Fruit fly (Drosophila melanogaster): Measurements from ENCODE around the gene PolD1.

PolD1 gene

DNA sequence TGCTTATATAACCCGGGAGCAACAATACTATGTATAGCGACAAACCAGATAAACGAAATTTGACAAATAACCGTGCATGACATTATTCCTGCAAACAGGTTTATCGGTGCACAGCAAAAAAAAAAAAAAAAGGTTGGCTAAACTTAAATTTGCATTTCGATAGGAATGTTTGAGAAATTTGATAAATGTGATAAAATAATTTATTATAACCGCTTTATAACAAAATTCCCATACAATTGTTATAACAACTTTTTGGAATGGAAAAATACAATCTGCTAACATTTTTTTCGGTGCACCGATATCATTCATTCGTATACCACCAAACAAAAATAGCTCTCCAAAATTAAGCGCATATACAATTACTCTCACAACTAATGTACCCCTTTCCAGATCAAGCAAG lies 10.1 kb downstream of the PolD1 start (continued):
- TF ChIP-seq CG13894 (tag; optimal IDR thresholded peaks at IDR 0.05) (peak; percentile 12), CG2120 (GFP tag; optimal IDR thresholded peaks at IDR 0.05) (peak; percentile 63), scrt (GFP tag; optimal IDR thresholded peaks at IDR 0.05) (peak; percentile 33), lbe (GFP tag; optimal IDR thresholded peaks at IDR 0.05) (peak; percentile 81), HHEX (GFP tag; optimal IDR thresholded peaks at IDR 0.05) (peak; percentile 49), BEAF-32 (GFP tag; optimal IDR thresholded peaks at IDR 0.05) (no peak), CG9876 (GFP tag; optimal IDR thresholded peaks at IDR 0.05) (no peak), zfh2 (GFP tag; optimal IDR thresholded peaks at IDR 0.05) (no peak), CG2199 (GFP tag; IDR thresholded peaks at IDR 0.05) (no peak), ac (GFP tag; optimal IDR thresholded peaks at IDR 0.05) (no peak), CG7839 (tag; optimal IDR thresholded peaks at IDR 0.05) (peak; percentile 75), CG1832 (GFP tag; optimal IDR thresholded peaks at IDR 0.05) (no peak), CoRest (tag; optimal IDR thresholded peaks at IDR 0.05) (peak; percentile 20), CG11398 (GFP tag; optimal IDR thresholded peaks at IDR 0.05) (no peak), CG5953 (GFP tag; IDR thresholded peaks at IDR 0.05) (no peak), cato (GFP tag; optimal IDR thresholded peaks at IDR 0.05; ENCODE audit: borderline replicate concordance) (no peak), CG12299 (tag; optimal IDR thresholded peaks at IDR 0.05) (no peak), CG18764 (GFP tag; optimal IDR thresholded peaks at IDR 0.05) (peak; percentile 10), CG4707 (GFP tag; optimal IDR thresholded peaks at IDR 0.05) (no peak), Drgx (GFP tag; IDR thresholded peaks at IDR 0.05) (peak; percentile 55), CG13123 (GFP tag; optimal IDR thresholded peaks at IDR 0.05) (no peak), tgo (GFP tag; IDR thresholded peaks at IDR 0.05) (peak; percentile 77), CG7357 (GFP tag; IDR thresholded peaks at IDR 0.05) (peak; percentile 59; the same call in 2 of the 3 replicates), unc-4 (GFP tag; IDR thresholded peaks at IDR 0.05; ENCODE audit: partially characterized antibody) (no peak), Opbp (GFP tag; IDR thresholded peaks at IDR 0.05; ENCODE audit: partially characterized antibody) (no peak), vnd (GFP tag; IDR thresholded peaks at IDR 0.05; ENCODE audit: partially characterized antibody) (no peak), Side (GFP tag; optimal IDR thresholded peaks at IDR 0.05) (no peak), CG2889 (GFP tag; IDR thresholded peaks at IDR 0.05) (no peak), HmgZ (tag; optimal IDR thresholded peaks at IDR 0.05) (no peak), CG10209 (GFP tag; optimal IDR thresholded peaks at IDR 0.05) (peak; percentile 28), CG15514 (GFP tag; optimal IDR thresholded peaks at IDR 0.05) (peak; percentile 51), Deaf1 (tag; optimal IDR thresholded peaks at IDR 0.05) (peak; percentile 15), CG4730 (GFP tag; IDR thresholded peaks at IDR 0.05) (peak; percentile 72), Gug (GFP tag; IDR thresholded peaks at IDR 0.05) (peak; percentile 54; the same call in 3 of the 4 replicates), az2 (GFP tag; optimal IDR thresholded peaks at IDR 0.05) (no peak), lilli (GFP tag; optimal IDR thresholded peaks at IDR 0.05) (peak; percentile 47), nom (GFP tag; optimal IDR thresholded peaks at IDR 0.05) (no peak), CG6683 (GFP tag; optimal IDR thresholded peaks at IDR 0.05) (no peak), peb (GFP tag; IDR thresholded peaks at IDR 0.05) (no peak), Sry-β (GFP tag; optimal IDR thresholded peaks at IDR 0.05) (no peak), Taf1 (GFP tag; IDR thresholded peaks at IDR 0.05) (0 out of 2 replicates have a peak, but pooled peaks have one; percentile 31), maf-S (GFP tag; optimal IDR thresholded peaks at IDR 0.05) (no peak), Sin3A (optimal IDR thresholded peaks at IDR 0.05) (no peak), CG14050 (GFP tag; IDR thresholded peaks at IDR 0.05) (no peak), CG12942 (GFP tag; optimal IDR thresholded peaks at IDR 0.05) (no peak), Xrp1 (GFP tag; IDR thresholded peaks at IDR 0.05) (peak; percentile 73), CG13424 (tag; optimal IDR thresholded peaks at IDR 0.05) (peak; percentile 37), Bdp1 (GFP tag; optimal IDR thresholded peaks at IDR 0.05) (no peak), Dbx (GFP tag; IDR thresholded peaks at IDR 0.05) (peak; percentile 58; the same call in 1 of the 3 replicates), Atf6 (GFP tag; IDR thresholded peaks at IDR 0.05) (peak; percentile 52; the same call in 1 of the 2 replicates), crol (GFP tag; IDR thresholded peaks at IDR 0.05) (no peak)
